Fruit fly (Drosophila melanogaster): ENCODE measurements around the gene Timp.

Gene Timp

dm6 chr3R:10161163-10161562 is 51.6 kb downstream of the Timp start, which contains the start of gene CG6254 (continued):
- TF ChIP-seq CG8388 (GFP tag; optimal IDR thresholded peaks at IDR 0.05) (no peak), klu (GFP tag; IDR thresholded peaks at IDR 0.05) (no peak), CG10565 (GFP tag; optimal IDR thresholded peaks at IDR 0.05) (no peak), Poxn (GFP tag; IDR thresholded peaks at IDR 0.05) (no peak), CG6765 (GFP tag; optimal IDR thresholded peaks at IDR 0.05) (no peak), vnd (GFP tag; IDR thresholded peaks at IDR 0.05; ENCODE audit: partially characterized antibody) (peak; percentile 28; the same call in 1 of the 3 replicates), CG7963 (GFP tag; IDR thresholded peaks at IDR 0.05; ENCODE audit: partially characterized antibody) (no peak), CG15601 (tag; optimal IDR thresholded peaks at IDR 0.05) (no peak), D19A (tag; optimal IDR thresholded peaks at IDR 0.05) (no peak), unc-4 (GFP tag; IDR thresholded peaks at IDR 0.05; ENCODE audit: partially characterized antibody) (0 out of 2 replicates have a peak, but pooled peaks have one; percentile 30), CG10462 (GFP tag; optimal IDR thresholded peaks at IDR 0.05) (peak; percentile 14), amos (GFP tag; IDR thresholded peaks at IDR 0.05; ENCODE audit: partially characterized antibody) (peak; percentile 57; the same call in 1 of the 2 replicates), dysf (GFP tag; IDR thresholded peaks at IDR 0.05) (0 out of 3 replicates have a peak, but pooled peaks have one; percentile 31), CG3407 (GFP tag; optimal IDR thresholded peaks at IDR 0.05) (no peak), Taf1 (GFP tag; IDR thresholded peaks at IDR 0.05) (no peak), Scr (GFP tag; IDR thresholded peaks at IDR 0.05; ENCODE audit: partially characterized antibody) (peak; percentile 34), Hr3 (GFP tag; optimal IDR thresholded peaks at IDR 0.05) (no peak), Mrtf (GFP tag; IDR thresholded peaks at IDR 0.05) (0 out of 3 replicates have a peak, but pooled peaks have one; percentile 27), Gug (GFP tag; IDR thresholded peaks at IDR 0.05) (peak; percentile 35; the same call in 1 of the 4 replicates), cas (GFP tag; IDR thresholded peaks at IDR 0.05) (no peak), ssp (GFP tag; IDR thresholded peaks at IDR 0.05) (no peak), fd64A (GFP tag; optimal IDR thresholded peaks at IDR 0.05) (no peak), CrebB (tag; optimal IDR thresholded peaks at IDR 0.05) (no peak), p53 (GFP tag; optimal IDR thresholded peaks at IDR 0.05) (no peak), CG6689 (GFP tag; IDR thresholded peaks at IDR 0.05) (no peak), cg (GFP tag; optimal IDR thresholded peaks at IDR 0.05) (no peak), CG9817 (tag; optimal IDR thresholded peaks at IDR 0.05) (peak; percentile 32), Med (GFP tag) (peak; percentile 88), CG1602 (GFP tag; optimal IDR thresholded peaks at IDR 0.05) (no peak), onecut (GFP tag; IDR thresholded peaks at IDR 0.05) (no peak), schlank (tag; optimal IDR thresholded peaks at IDR 0.05) (no peak), Rfx (GFP tag; IDR thresholded peaks at IDR 0.05) (peak; percentile 79), slou (GFP tag; optimal IDR thresholded peaks at IDR 0.05) (no peak), sisA (GFP tag; IDR thresholded peaks at IDR 0.05) (0 out of 2 replicates have a peak, but pooled peaks have one; percentile 18), chif (GFP tag; optimal IDR thresholded peaks at IDR 0.05) (peak in 1 of 2 experiments; percentile 33), ind (GFP tag; optimal IDR thresholded peaks at IDR 0.05) (peak; percentile 52), CG7928 (GFP tag; optimal IDR thresholded peaks at IDR 0.05) (peak; percentile 100), CG4820 (GFP tag; optimal IDR thresholded peaks at IDR 0.05) (no peak), CG8924 (tag; optimal IDR thresholded peaks at IDR 0.05) (no peak), Nf-YB (GFP tag; optimal IDR thresholded peaks at IDR 0.05) (no peak), CG8765 (GFP tag; IDR thresholded peaks at IDR 0.05) (no peak), Meics (GFP tag; optimal IDR thresholded peaks at IDR 0.05) (peak; percentile 50), CG12155 (GFP tag; optimal IDR thresholded peaks at IDR 0.05) (peak; percentile 28), gem (tag; optimal IDR thresholded peaks at IDR 0.05) (no peak), CG12104 (GFP tag; optimal IDR thresholded peaks at IDR 0.05) (no peak), tna (GFP tag; IDR thresholded peaks at IDR 0.05; ENCODE audit: partially characterized antibody) (0 out of 2 replicates have a peak, but pooled peaks have one; percentile 41), sima (GFP tag; optimal IDR thresholded peaks at IDR 0.05) (no peak), zfh1 (GFP tag; IDR thresholded peaks at IDR 0.05) (0 out of 3 replicates have a peak, but pooled peaks have one; percentile 30), Camta (GFP tag; optimal IDR thresholded peaks at IDR 0.05) (no peak), eve (GFP tag; optimal IDR thresholded peaks at IDR 0.05) (no peak), gcm2 (GFP tag; optimal IDR thresholded peaks at IDR 0.05) (no peak)
